Fruit fly (Drosophila melanogaster) whole organism, embryonic: Measurements from ENCODE around the gene rdhB.
A peak's percentile ranks its signal among the peaks of the same experiment; 100 is the strongest.

ENCODE experiments used
- Abd-B ChIP-seq: fragments of 200-800 bp; sonication (Bioruptor generic); optimal IDR thresholded peaks from 2 replicates; lab custom pipeline; 2018; ENCODE audit warnings: missing biosample characterization, mild to moderate bottlenecking, missing genetic modification characterization, moderate library complexity
- Ada2b ChIP-seq: fragments of 200-800 bp; sonication (Bioruptor generic); IDR thresholded peaks from 2 replicates; pipeline ENCODE4 v1.3.6; 2022; ENCODE audit warnings: missing biosample characterization, missing genetic modification characterization
- BtbVII ChIP-seq: fragments of 200-800 bp; sonication (Bioruptor generic); optimal IDR thresholded peaks from 3 replicates; lab custom pipeline; 2017; ENCODE audit warnings: missing biosample characterization, mild to moderate bottlenecking, missing genetic modification characterization
- CG10462 ChIP-seq: fragments of 200-800 bp; sonication (Bioruptor generic); optimal IDR thresholded peaks from 2 replicates; lab custom pipeline; 2016; ENCODE audit warnings: missing biosample characterization, missing genetic modification characterization
- CG11398 ChIP-seq: fragments of 200-800 bp; sonication (Bioruptor generic); optimal IDR thresholded peaks from 2 replicates; lab custom pipeline; 2016; ENCODE audit warnings: missing biosample characterization, missing genetic modification characterization
- CG11504 ChIP-seq: fragments of 200-800 bp; sonication (Bioruptor generic); optimal IDR thresholded peaks from 3 replicates; lab custom pipeline; 2019; ENCODE audit warnings: missing biosample characterization, mild to moderate bottlenecking, missing genetic modification characterization, moderate library complexity
- CG1233 ChIP-seq: fragments of 200-800 bp; sonication (Bioruptor generic); optimal IDR thresholded peaks from 4 replicates; lab custom pipeline; 2018; ENCODE audit warnings: missing biosample characterization, mild to moderate bottlenecking, missing genetic modification characterization
- CG12659 ChIP-seq: fragments of 200-800 bp; sonication (Bioruptor generic); optimal IDR thresholded peaks from 3 replicates; lab custom pipeline; 2017; ENCODE audit warnings: mild to moderate bottlenecking, missing biosample characterization, missing genetic modification reagents, missing genetic modification characterization
- CG14441 ChIP-seq: fragments of 200-800 bp; sonication (Bioruptor generic); IDR thresholded peaks from 2 replicates; pipeline ENCODE4 v1.3.6; 2022; ENCODE audit warnings: missing biosample characterization, missing genetic modification characterization
- CG15269 ChIP-seq: fragments of 200-800 bp; sonication (Bioruptor generic); optimal IDR thresholded peaks from 2 replicates; lab custom pipeline; 2018; ENCODE audit warnings: missing biosample characterization, mild to moderate bottlenecking, missing genetic modification characterization, moderate library complexity
- CG16863 ChIP-seq: fragments of 200-800 bp; sonication (Bioruptor generic); optimal IDR thresholded peaks from 3 replicates; lab custom pipeline; 2016; ENCODE audit warnings: missing biosample characterization, missing genetic modification characterization
- CG17359 ChIP-seq: fragments of 200-800 bp; sonication (Bioruptor generic); optimal IDR thresholded peaks from 3 replicates; lab custom pipeline; 2018; ENCODE audit warnings: missing biosample characterization, mild to moderate bottlenecking, missing genetic modification characterization, moderate library complexity
- CG18619 ChIP-seq: fragments of 200-800 bp; sonication (Bioruptor generic); optimal IDR thresholded peaks from 3 replicates; lab custom pipeline; 2017; ENCODE audit warnings: missing biosample characterization, mild to moderate bottlenecking, missing genetic modification characterization
- CG33557 ChIP-seq: fragments of 200-800 bp; sonication (Bioruptor generic); optimal IDR thresholded peaks from 2 replicates; lab custom pipeline; 2019; ENCODE audit warnings: missing biosample characterization, mild to moderate bottlenecking, missing genetic modification characterization, moderate library complexity
- CG3838 ChIP-seq: fragments of 200-800 bp; sonication (Bioruptor generic); optimal IDR thresholded peaks from 3 replicates; lab custom pipeline; 2016; ENCODE audit warnings: missing biosample characterization, missing genetic modification characterization
- CG3995 ChIP-seq: fragments of 200-800 bp; sonication (Bioruptor generic); optimal IDR thresholded peaks from 3 replicates; lab custom pipeline; 2016; ENCODE audit warnings: missing biosample characterization, missing genetic modification characterization
- CG4707 ChIP-seq: fragments of 200-800 bp; sonication (Bioruptor generic); optimal IDR thresholded peaks from 2 replicates; lab custom pipeline; 2018; ENCODE audit warnings: missing biosample characterization, mild to moderate bottlenecking, missing genetic modification characterization, moderate library complexity
- CG6654 ChIP-seq: fragments of 200-800 bp; sonication (Bioruptor generic); optimal IDR thresholded peaks from 2 replicates; lab custom pipeline; 2017; ENCODE audit warnings: missing biosample characterization, mild to moderate bottlenecking, missing genetic modification characterization
- CG6683 ChIP-seq: fragments of 200-800 bp; sonication (Bioruptor generic); optimal IDR thresholded peaks from 2 replicates; lab custom pipeline; 2017; ENCODE audit warnings: missing biosample characterization, mild to moderate bottlenecking, missing genetic modification characterization, missing genetic modification reagents
- CG6791 ChIP-seq: fragments of 200-800 bp; sonication (Bioruptor generic); IDR thresholded peaks from 3 replicates; pipeline ENCODE4 v1.3.6; 2022; ENCODE audit warnings: missing biosample characterization, missing genetic modification characterization; ENCODE audit not compliant: partially characterized antibody
- CG6854 ChIP-seq: fragments of 200-800 bp; sonication (Bioruptor generic); optimal IDR thresholded peaks from 3 replicates; lab custom pipeline; 2017; ENCODE audit warnings: missing biosample characterization, mild to moderate bottlenecking, missing genetic modification characterization
- CG8924 ChIP-seq: fragments of 200-800 bp; optimal IDR thresholded peaks from 3 replicates; lab custom pipeline; 2019; ENCODE audit warnings: missing biosample characterization, mild to moderate bottlenecking, missing genetic modification characterization, moderate library complexity
- CG9932 ChIP-seq: fragments of 200-800 bp; sonication (Bioruptor generic); IDR thresholded peaks from 2 replicates; pipeline ENCODE4 v1.3.6; 2022; ENCODE audit warnings: missing biosample characterization, missing genetic modification characterization
- D19A ChIP-seq: fragments of 200-800 bp; optimal IDR thresholded peaks from 3 replicates; lab custom pipeline; 2019; ENCODE audit warnings: missing biosample characterization, mild to moderate bottlenecking, missing genetic modification characterization, moderate library complexity
- E2f1 ChIP-seq: fragments of 200-800 bp; sonication (Bioruptor generic); IDR thresholded peaks from 2 replicates; pipeline ENCODE4 v1.3.6; 2022; ENCODE audit warnings: missing biosample characterization, missing genetic modification characterization
- GATAe ChIP-seq: fragments of 200-800 bp; sonication (Bioruptor generic); conservative IDR thresholded peaks from 2 replicates; pipeline ENCODE4 v1.3.6; 2022; ENCODE audit warnings: missing biosample characterization, missing genetic modification characterization
- Hmr ChIP-seq: fragments of 200-800 bp; sonication (Bioruptor generic); optimal IDR thresholded peaks from 3 replicates; lab custom pipeline; 2017; ENCODE audit warnings: mild to moderate bottlenecking, missing biosample characterization, missing genetic modification reagents, missing genetic modification characterization
- Lhr ChIP-seq: fragments of 200-800 bp; sonication (Bioruptor generic); optimal IDR thresholded peaks from 3 replicates; lab custom pipeline; 2017; ENCODE audit warnings: mild to moderate bottlenecking, missing biosample characterization, missing genetic modification reagents, missing genetic modification characterization
- PHDP ChIP-seq: fragments of 200-800 bp; sonication (Bioruptor generic); optimal IDR thresholded peaks from 3 replicates; lab custom pipeline; 2018; ENCODE audit warnings: missing biosample characterization, mild to moderate bottlenecking, missing genetic modification characterization, moderate library complexity
- Sry-δ ChIP-seq: fragments of 200-800 bp; sonication (Bioruptor generic); optimal IDR thresholded peaks from 2 replicates; lab custom pipeline; 2016; ENCODE audit warnings: missing biosample characterization, missing genetic modification characterization
- Stat92E ChIP-seq, 3 experiments: fragments of >200 bp in 2 of 3; fragments of 200-800 bp in 1 of 3; sonication (Bioruptor generic) in 1 of 3; optimal IDR thresholded peaks; 2 replicates each; lab custom pipeline; 2017 to 2019; ENCODE audit warnings: missing biosample characterization in 3 of 3, missing genetic modification characterization in 3 of 3, mild to moderate bottlenecking in 1 of 3, moderate library complexity in 1 of 3
- YL-1 ChIP-seq: fragments of 200-800 bp; sonication (Bioruptor generic); optimal IDR thresholded peaks from 3 replicates; lab custom pipeline; 2017; ENCODE audit warnings: missing biosample characterization, mild to moderate bottlenecking, missing genetic modification characterization
- aop ChIP-seq: fragments of 200-800 bp; sonication (Bioruptor generic); IDR thresholded peaks from 2 replicates; pipeline ENCODE4 v1.3.6; 2022; ENCODE audit warnings: missing biosample characterization, missing genetic modification characterization
- fd96Cb ChIP-seq: fragments of 200-800 bp; sonication (Bioruptor generic); optimal IDR thresholded peaks from 2 replicates; lab custom pipeline; 2018; ENCODE audit warnings: missing biosample characterization, mild to moderate bottlenecking, missing genetic modification characterization, moderate library complexity
- gce ChIP-seq: fragments of 200-800 bp; sonication (Bioruptor generic); IDR thresholded peaks from 3 replicates; pipeline ENCODE4 v1.3.6; 2022; ENCODE audit warnings: missing biosample characterization, missing genetic modification characterization
- gro ChIP-seq: fragments of 200-800 bp; sonication (Bioruptor generic); optimal IDR thresholded peaks from 2 replicates; lab custom pipeline; 2016; ENCODE audit warnings: missing biosample characterization, missing genetic modification characterization
- kni ChIP-seq: fragments of 200-800 bp; sonication (Bioruptor generic); optimal IDR thresholded peaks from 3 replicates; lab custom pipeline; 2017; ENCODE audit warnings: mild to moderate bottlenecking, missing biosample characterization, missing genetic modification reagents, missing genetic modification characterization
- lab ChIP-seq: fragments of 200-800 bp; sonication (Bioruptor generic); optimal IDR thresholded peaks from 3 replicates; lab custom pipeline; 2017; ENCODE audit warnings: missing biosample characterization, missing genetic modification characterization, mild to moderate bottlenecking, moderate library complexity, missing genetic modification reagents
- lbe ChIP-seq: fragments of 200-800 bp; sonication (Bioruptor generic); optimal IDR thresholded peaks from 2 replicates; lab custom pipeline; 2016; ENCODE audit warnings: missing biosample characterization, mild to moderate bottlenecking, missing genetic modification characterization
- onecut ChIP-seq: fragments of 200-800 bp; sonication (Bioruptor generic); IDR thresholded peaks from 2 replicates; pipeline ENCODE4 v1.3.6; 2022; ENCODE audit warnings: missing biosample characterization, missing genetic modification characterization
- p53 ChIP-seq: fragments of 200-800 bp; sonication (Bioruptor generic); optimal IDR thresholded peaks from 2 replicates; lab custom pipeline; 2016; ENCODE audit warnings: missing biosample characterization, missing genetic modification characterization
- pan ChIP-seq, 4 experiments: fragments of >200 bp in 3 of 4; fragments of 200-800 bp in 1 of 4; sonication (Bioruptor generic) in 1 of 4; optimal IDR thresholded peaks in 3 of 4; IDR thresholded peaks in 1 of 4; 2 replicates each; pipeline versions ENCODE4 v1.3.6 to Lab custom; 2017 to 2022; ENCODE audit warnings: missing biosample characterization in 2 of 4, missing genetic modification characterization in 2 of 4, mixed read lengths in 1 of 4
- phol ChIP-seq: fragments of 200-800 bp; sonication (Bioruptor generic); optimal IDR thresholded peaks from 3 replicates; lab custom pipeline; 2018; ENCODE audit warnings: missing biosample characterization, mild to moderate bottlenecking, missing genetic modification characterization, moderate library complexity
- scrt ChIP-seq: fragments of 200-800 bp; sonication (Bioruptor generic); optimal IDR thresholded peaks from 2 replicates; lab custom pipeline; 2018; ENCODE audit warnings: missing biosample characterization, mild to moderate bottlenecking, missing genetic modification characterization, moderate library complexity
- toy ChIP-seq: fragments of 200-800 bp; sonication (Bioruptor generic); IDR thresholded peaks from 2 replicates; pipeline ENCODE4 v1.3.6; 2022; ENCODE audit warnings: missing biosample characterization, missing genetic modification characterization
- z ChIP-seq: fragments of 200-800 bp; sonication (Bioruptor generic); IDR thresholded peaks from 3 replicates; pipeline ENCODE4 v1.3.6; 2022; ENCODE audit warnings: missing biosample characterization, missing genetic modification characterization
- zf30C ChIP-seq: fragments of 200-800 bp; sonication (Bioruptor generic); optimal IDR thresholded peaks from 3 replicates; lab custom pipeline; 2018; ENCODE audit warnings: missing biosample characterization, mild to moderate bottlenecking, missing genetic modification characterization

The rdhB gene

dm6 chr3R:22362218-22362907, 10.9 kb downstream of the rdhB start, which contains the start of the genes JMJD6, CG7071 and Muted (continued):
- TF ChIP-seq CG6683 (GFP tag; lab: Kevin White, UChicago), result peak; percentile 72
- no peak for TF ChIP-seq pan (optimal IDR thresholded peaks at IDR 0.05; lab: Kevin White, UChicago)
- peak in 1 of 2 experiments; percentile 94 for TF ChIP-seq pan (GFP tag; optimal IDR thresholded peaks at IDR 0.05 in 1 of 2, IDR thresholded peaks at IDR 0.05 in 1 of 2)
- peak in 1 of 3 experiments; percentile 22 for TF ChIP-seq Stat92E (GFP tag; optimal IDR thresholded peaks at IDR 0.05; lab: Kevin White, UChicago)
- peak; percentile 39 for TF ChIP-seq CG6854 (GFP tag; lab: Kevin White, UChicago)
- TF ChIP-seq D19A, result peak; percentile 70
- peak; percentile 90 for TF ChIP-seq CG17359 (tag; lab: Kevin White, UChicago)
- TF ChIP-seq Ada2b (GFP tag; lab: Robert Waterston, UW), result peak; percentile 89
- TF ChIP-seq zf30C (GFP tag; lab: Kevin White, UChicago), result peak; percentile 9
- TF ChIP-seq CG18619, result peak; percentile 83
- TF ChIP-seq E2f1 (GFP tag; lab: Robert Waterston, UW), result peak; percentile 84
- TF ChIP-seq Lhr (GFP tag; lab: Kevin White, UChicago), result peak; percentile 74
- peak; percentile 78 for TF ChIP-seq CG11398
- TF ChIP-seq CG4707 (GFP tag; lab: Kevin White, UChicago), result peak; percentile 48
- peak; percentile 92 for TF ChIP-seq CG14441
- TF ChIP-seq CG8924 (tag; lab: Kevin White, UChicago), result peak; percentile 82
- TF ChIP-seq CG33557, result peak; percentile 89
- peak; percentile 91 for TF ChIP-seq lbe (GFP tag; lab: Kevin White, UChicago)
- peak; percentile 80 for TF ChIP-seq scrt (GFP tag; lab: Kevin White, UChicago)
- TF ChIP-seq Hmr (GFP tag; lab: Kevin White, UChicago), result peak; percentile 93
- TF ChIP-seq CG1233, result peak; percentile 87
- peak; percentile 82; the same call in 2 of the 3 replicates for TF ChIP-seq gce
- TF ChIP-seq fd96Cb (tag; lab: Kevin White, UChicago), result peak; percentile 79
- TF ChIP-seq YL-1 (GFP tag; lab: Kevin White, UChicago), result peak; percentile 96
- TF ChIP-seq GATAe (GFP tag; lab: Robert Waterston, UW), result peak; percentile 85
- TF ChIP-seq onecut (GFP tag; lab: Robert Waterston, UW), result peak; percentile 72
- TF ChIP-seq CG10462, result peak; percentile 79
- peak; percentile 86 for TF ChIP-seq CG16863 (GFP tag; lab: Kevin White, UChicago)
- TF ChIP-seq kni, result peak; percentile 84
- TF ChIP-seq aop (GFP tag; lab: Robert Waterston, UW), result peak; percentile 66; the same call in 1 of the 2 replicates
- TF ChIP-seq gro, result peak; percentile 93
- TF ChIP-seq Abd-B, result peak; percentile 92
- TF ChIP-seq CG6791 (GFP tag; lab: Robert Waterston, UW), result peak; percentile 67; the same call in 2 of the 3 replicates
- TF ChIP-seq CG6654 (GFP tag; lab: Kevin White, UChicago), result peak; percentile 64
- TF ChIP-seq CG9932, result peak; percentile 98
- peak; percentile 95 for TF ChIP-seq lab (GFP tag; lab: Kevin White, UChicago)
- peak; percentile 90 for TF ChIP-seq CG15269 (tag; lab: Kevin White, UChicago)
- TF ChIP-seq CG3838 (GFP tag; lab: Kevin White, UChicago), result peak; percentile 86
- peak; percentile 92 for TF ChIP-seq PHDP
- peak; percentile 97 for TF ChIP-seq CG12659 (GFP tag; lab: Kevin White, UChicago)
- TF ChIP-seq p53, result peak; percentile 19
- peak; percentile 93 for TF ChIP-seq phol (tag; lab: Kevin White, UChicago)
- peak; percentile 71 for TF ChIP-seq CG3995 (GFP tag; lab: Kevin White, UChicago)
- peak; percentile 85 for TF ChIP-seq BtbVII (GFP tag; lab: Kevin White, UChicago)
- TF ChIP-seq z (GFP tag; lab: Robert Waterston, UW), result peak; percentile 47; the same call in 2 of the 3 replicates
- TF ChIP-seq toy, result peak; percentile 42; the same call in 1 of the 2 replicates
- TF ChIP-seq Sry-δ (GFP tag; lab: Kevin White, UChicago), result peak; percentile 71
- peak; percentile 86 for TF ChIP-seq CG11504 (tag; lab: Kevin White, UChicago)
